Fruit fly (Drosophila melanogaster) whole organism, embryonic: ENCODE results near the gene lectin-37Db.

Experiments
- Aef1 ChIP-seq: fragments of 200-800 bp; sonication (Bioruptor generic); IDR thresholded peaks from 3 replicates; pipeline ENCODE4 v1.3.6; 2022; ENCODE audit warnings: missing biosample characterization, missing genetic modification characterization
- Bdp1 ChIP-seq: fragments of 200-800 bp; sonication (Bioruptor generic); optimal IDR thresholded peaks from 3 replicates; lab custom pipeline; 2016; ENCODE audit warnings: missing biosample characterization, missing genetic modification characterization
- CG10274 ChIP-seq: fragments of 200-800 bp; sonication (Bioruptor generic); optimal IDR thresholded peaks from 3 replicates; lab custom pipeline; 2017; ENCODE audit warnings: missing biosample characterization, mild to moderate bottlenecking, missing genetic modification characterization
- CG14014 ChIP-seq: fragments of 200-800 bp; sonication (Bioruptor generic); IDR thresholded peaks from 2 replicates; pipeline ENCODE4 v1.3.6; 2022; ENCODE audit warnings: missing biosample characterization, missing genetic modification characterization
- CG17912 ChIP-seq: fragments of 200-800 bp; sonication (Bioruptor generic); optimal IDR thresholded peaks from 2 replicates; lab custom pipeline; 2018; ENCODE audit warnings: missing biosample characterization, mild to moderate bottlenecking, missing genetic modification characterization
- CG18619 ChIP-seq: fragments of 200-800 bp; sonication (Bioruptor generic); optimal IDR thresholded peaks from 3 replicates; lab custom pipeline; 2017; ENCODE audit warnings: missing biosample characterization, mild to moderate bottlenecking, missing genetic modification characterization
- CG2116 ChIP-seq: fragments of 200-800 bp; sonication (Bioruptor generic); optimal IDR thresholded peaks from 3 replicates; lab custom pipeline; 2018; ENCODE audit warnings: missing biosample characterization, mild to moderate bottlenecking, missing genetic modification characterization
- CG31388 ChIP-seq: fragments of 200-800 bp; sonication (Bioruptor generic); optimal IDR thresholded peaks from 2 replicates; lab custom pipeline; 2016; ENCODE audit warnings: missing biosample characterization, missing genetic modification characterization
- CG3281 ChIP-seq: fragments of 200-800 bp; sonication (Bioruptor generic); optimal IDR thresholded peaks from 3 replicates; lab custom pipeline; 2017; ENCODE audit warnings: missing biosample characterization, mild to moderate bottlenecking, missing genetic modification characterization
- CG33213 ChIP-seq: fragments of 200-800 bp; sonication (Bioruptor generic); optimal IDR thresholded peaks from 3 replicates; lab custom pipeline; 2016; ENCODE audit warnings: missing biosample characterization, missing genetic modification characterization
- CG34224 ChIP-seq: fragments of 200-800 bp; sonication (Bioruptor generic); IDR thresholded peaks from 3 replicates; pipeline ENCODE4 v1.3.6; 2022; ENCODE audit warnings: missing biosample characterization, missing genetic modification characterization; ENCODE audit not compliant: partially characterized antibody
- CG42726 ChIP-seq: fragments of 200-800 bp; sonication (Bioruptor generic); IDR thresholded peaks from 2 replicates; pipeline ENCODE4 v1.3.6; 2022; ENCODE audit warnings: missing biosample characterization, missing genetic modification characterization; ENCODE audit not compliant: partially characterized antibody
- CG4360 ChIP-seq: fragments of 200-800 bp; sonication (Bioruptor generic); IDR thresholded peaks from 2 replicates; pipeline ENCODE4 v1.3.6; 2022; ENCODE audit warnings: missing biosample characterization, missing genetic modification characterization
- CG5953 ChIP-seq: fragments of 200-800 bp; sonication (Bioruptor generic); IDR thresholded peaks from 2 replicates; pipeline ENCODE4 v1.3.6; 2022; ENCODE audit warnings: missing biosample characterization, missing genetic modification characterization
- CG6813 ChIP-seq: fragments of 200-800 bp; sonication (Bioruptor generic); optimal IDR thresholded peaks from 2 replicates; lab custom pipeline; 2017; ENCODE audit warnings: missing biosample characterization, missing genetic modification characterization, mild to moderate bottlenecking, moderate library complexity, missing genetic modification reagents
- Deaf1 ChIP-seq: fragments of 200-800 bp; optimal IDR thresholded peaks from 3 replicates; lab custom pipeline; 2019; ENCODE audit warnings: missing biosample characterization, mild to moderate bottlenecking, missing genetic modification characterization, moderate library complexity
- E2f1 ChIP-seq: fragments of 200-800 bp; sonication (Bioruptor generic); IDR thresholded peaks from 2 replicates; pipeline ENCODE4 v1.3.6; 2022; ENCODE audit warnings: missing biosample characterization, missing genetic modification characterization
- Ets65A ChIP-seq: fragments of 200-800 bp; sonication (Bioruptor generic); peaks from one replicate; lab custom pipeline; 2016; ENCODE audit warnings: missing biosample characterization, missing genetic modification characterization
- Gsc ChIP-seq: fragments of 200-800 bp; sonication (Bioruptor generic); IDR thresholded peaks from 2 replicates; pipeline ENCODE4 v1.3.6; 2022; ENCODE audit warnings: missing biosample characterization, missing genetic modification characterization
- HLH54F ChIP-seq: fragments of 200-800 bp; sonication (Bioruptor generic); optimal IDR thresholded peaks from 3 replicates; lab custom pipeline; 2016; ENCODE audit warnings: missing biosample characterization, missing genetic modification characterization
- HmgD ChIP-seq: fragments of 200-800 bp; sonication (Bioruptor generic); optimal IDR thresholded peaks from 3 replicates; lab custom pipeline; 2016; ENCODE audit warnings: missing biosample characterization, missing genetic modification characterization
- Hsf ChIP-seq: fragments of 200-800 bp; sonication (Bioruptor generic); optimal IDR thresholded peaks from 3 replicates; lab custom pipeline; 2016; ENCODE audit warnings: missing biosample characterization, missing genetic modification characterization
- Lim3 ChIP-seq: fragments of 200-800 bp; sonication (Bioruptor generic); IDR thresholded peaks from 2 replicates; pipeline ENCODE4 v1.3.6; 2022; ENCODE audit warnings: missing biosample characterization, missing genetic modification characterization
- Nf-YB ChIP-seq: fragments of 200-800 bp; sonication (Bioruptor generic); optimal IDR thresholded peaks from 3 replicates; lab custom pipeline; 2019; ENCODE audit warnings: missing biosample characterization, mild to moderate bottlenecking, missing genetic modification characterization, moderate library complexity
- Nf-YC ChIP-seq: fragments of 200-800 bp; optimal IDR thresholded peaks from 3 replicates; lab custom pipeline; 2019; ENCODE audit warnings: missing biosample characterization, mild to moderate bottlenecking, missing genetic modification characterization, moderate library complexity
- Ptx1 ChIP-seq: fragments of 200-800 bp; sonication (Bioruptor generic); IDR thresholded peaks from 2 replicates; pipeline ENCODE4 v1.3.6; 2022; ENCODE audit warnings: missing biosample characterization, missing genetic modification characterization
- Sry-β ChIP-seq: fragments of 200-800 bp; sonication (Bioruptor generic); optimal IDR thresholded peaks from 2 replicates; lab custom pipeline; 2018; ENCODE audit warnings: missing biosample characterization, mild to moderate bottlenecking, missing genetic modification characterization, moderate library complexity
- ab ChIP-seq: fragments of 200-800 bp; sonication (Bioruptor generic); optimal IDR thresholded peaks from 2 replicates; lab custom pipeline; 2016; ENCODE audit warnings: missing biosample characterization, missing genetic modification characterization
- abd-A ChIP-seq: fragments of 200-800 bp; sonication (Bioruptor generic); optimal IDR thresholded peaks from 3 replicates; lab custom pipeline; 2019; ENCODE audit warnings: missing biosample characterization, mild to moderate bottlenecking, missing genetic modification characterization, moderate library complexity
- bowl ChIP-seq: fragments of 200-800 bp; sonication (Bioruptor generic); IDR thresholded peaks from 2 replicates; pipeline ENCODE4 v1.3.6; 2022; ENCODE audit warnings: missing biosample characterization, missing genetic modification characterization
- btn ChIP-seq: fragments of 200-800 bp; sonication (Bioruptor generic); optimal IDR thresholded peaks from 2 replicates; lab custom pipeline; 2016; ENCODE audit warnings: missing biosample characterization, missing genetic modification characterization
- caup ChIP-seq: fragments of 200-800 bp; sonication (Bioruptor generic); optimal IDR thresholded peaks from 3 replicates; lab custom pipeline; 2017; ENCODE audit warnings: missing biosample characterization, mild to moderate bottlenecking, missing genetic modification characterization, moderate library complexity; ENCODE audit not compliant: severe bottlenecking
- cg ChIP-seq: fragments of 200-800 bp; sonication (Bioruptor generic); optimal IDR thresholded peaks from 3 replicates; lab custom pipeline; 2019; ENCODE audit warnings: missing biosample characterization, mild to moderate bottlenecking, missing genetic modification characterization, moderate library complexity
- chinmo ChIP-seq: fragments of 200-800 bp; sonication (Bioruptor generic); IDR thresholded peaks from 4 replicates; pipeline ENCODE4 v1.3.6; 2022; ENCODE audit warnings: missing biosample characterization, missing genetic modification characterization; ENCODE audit not compliant: partially characterized antibody
- chn ChIP-seq: fragments of 200-800 bp; sonication (Bioruptor generic); optimal IDR thresholded peaks from 2 replicates; lab custom pipeline; 2016; ENCODE audit warnings: missing biosample characterization, missing genetic modification characterization
- crol ChIP-seq: fragments of 200-800 bp; sonication (Bioruptor generic); IDR thresholded peaks from 2 replicates; pipeline ENCODE4 v1.3.6; 2022; ENCODE audit warnings: missing biosample characterization, missing genetic modification characterization
- esg ChIP-seq: fragments of 200-800 bp; sonication (Bioruptor generic); conservative IDR thresholded peaks from 2 replicates; pipeline ENCODE4 v1.3.6; 2022; ENCODE audit warnings: missing biosample characterization, missing genetic modification characterization
- ewg ChIP-seq: fragments of 200-800 bp; sonication (Bioruptor generic); optimal IDR thresholded peaks from 3 replicates; lab custom pipeline; 2017; ENCODE audit warnings: mild to moderate bottlenecking, missing biosample characterization, missing genetic modification reagents, missing genetic modification characterization
- eyg ChIP-seq: fragments of 200-800 bp; sonication (Bioruptor generic); optimal IDR thresholded peaks from 3 replicates; lab custom pipeline; 2016; ENCODE audit warnings: missing biosample characterization, missing genetic modification characterization
- fu2 ChIP-seq: fragments of 200-800 bp; sonication (Bioruptor generic); optimal IDR thresholded peaks from 2 replicates; lab custom pipeline; 2016; ENCODE audit warnings: missing biosample characterization, missing genetic modification characterization
- gt ChIP-seq: fragments of 200-800 bp; sonication (Bioruptor generic); IDR thresholded peaks from 2 replicates; pipeline ENCODE4 v1.3.6; 2022; ENCODE audit warnings: missing biosample characterization, missing genetic modification characterization
- insv ChIP-seq, 2 experiments: fragments of 200-800 bp; sonication (Bioruptor generic); optimal IDR thresholded peaks; 3 replicates each; lab custom pipeline; 2016 to 2018; ENCODE audit warnings: missing biosample characterization in 2 of 2, missing genetic modification characterization in 2 of 2
- lola ChIP-seq, 3 experiments: fragments of >200 bp in 2 of 3; fragments of 200-800 bp in 1 of 3; sonication (Bioruptor generic) in 1 of 3; optimal IDR thresholded peaks; 2 replicates each; lab custom pipeline; 2017 to 2019; ENCODE audit warnings: missing biosample characterization in 3 of 3, missing genetic modification characterization in 3 of 3, mild to moderate bottlenecking in 1 of 3, moderate library complexity in 1 of 3
- maf-S ChIP-seq: fragments of 200-800 bp; sonication (Bioruptor generic); optimal IDR thresholded peaks from 2 replicates; lab custom pipeline; 2016; ENCODE audit warnings: missing biosample characterization, missing genetic modification characterization
- nerfin-1 ChIP-seq: fragments of 200-800 bp; sonication (Bioruptor generic); optimal IDR thresholded peaks from 3 replicates; lab custom pipeline; 2019; ENCODE audit warnings: missing biosample characterization, mild to moderate bottlenecking, missing genetic modification characterization, moderate library complexity
- prd ChIP-seq, 3 experiments: fragments of >200 bp in 2 of 3; fragments of 200-800 bp in 1 of 3; sonication (Bioruptor generic) in 1 of 3; optimal IDR thresholded peaks in 2 of 3; IDR thresholded peaks in 1 of 3; 2 replicates in 2 of 3; 3 replicates in 1 of 3; pipeline versions ENCODE4 v1.3.6 to Lab custom; 2017 to 2022; ENCODE audit warnings: missing biosample characterization in 1 of 3, missing genetic modification characterization in 1 of 3
- sna ChIP-seq: fragments of 200-800 bp; sonication (Bioruptor generic); IDR thresholded peaks from 2 replicates; pipeline ENCODE4 v1.3.6; 2022; ENCODE audit warnings: missing biosample characterization, missing genetic modification characterization; ENCODE audit not compliant: partially characterized antibody
- so ChIP-seq: fragments of 200-800 bp; sonication (Bioruptor generic); IDR thresholded peaks from 3 replicates; pipeline ENCODE4 v1.3.6; 2022; ENCODE audit warnings: missing biosample characterization, missing genetic modification characterization
- tio ChIP-seq: fragments of 200-800 bp; sonication (Bioruptor generic); optimal IDR thresholded peaks from 2 replicates; lab custom pipeline; 2017; ENCODE audit warnings: missing biosample characterization, missing genetic modification characterization, inconsistent platforms
- tna ChIP-seq: fragments of 200-800 bp; sonication (Bioruptor generic); IDR thresholded peaks from 2 replicates; pipeline ENCODE4 v1.3.6; 2022; ENCODE audit warnings: missing biosample characterization, missing genetic modification characterization; ENCODE audit not compliant: partially characterized antibody

lectin-37Db gene

dm6 chr2L:19463824-19464317 lies 45.0 kb downstream of the lectin-37Db start, which contains the start of gene tj (continued):
- TF ChIP-seq Lim3 (GFP tag; lab: Robert Waterston, UW): no peak
- no peak for TF ChIP-seq CG34224 (GFP tag; lab: Robert Waterston, UW)
- TF ChIP-seq nerfin-1 (tag; lab: Kevin White, UChicago): no peak
- no peak for TF ChIP-seq CG5953 (GFP tag; lab: Robert Waterston, UW)
- TF ChIP-seq CG6813 (GFP tag; lab: Kevin White, UChicago): no peak
- TF ChIP-seq CG4360 (GFP tag; lab: Robert Waterston, UW): peak; percentile 71
- peak; percentile 53 for TF ChIP-seq cg
- TF ChIP-seq caup (GFP tag; lab: Kevin White, UChicago): no peak
- no peak for TF ChIP-seq E2f1 (GFP tag; lab: Robert Waterston, UW)
- TF ChIP-seq crol (GFP tag; lab: Robert Waterston, UW): peak; percentile 59
- TF ChIP-seq CG31388: no peak
- no peak for TF ChIP-seq eyg (GFP tag; lab: Kevin White, UChicago)
- no peak for TF ChIP-seq CG3281 (GFP tag; lab: Kevin White, UChicago)
- TF ChIP-seq CG33213: no peak
- no peak for TF ChIP-seq tio (GFP tag; lab: Kevin White, UChicago)
- no peak for TF ChIP-seq sna (GFP tag; lab: Robert Waterston, UW)
- 0 out of 2 replicates have a peak, but pooled peaks have one; percentile 19 for TF ChIP-seq CG42726
- no peak for TF ChIP-seq gt (GFP tag; lab: Robert Waterston, UW)
- TF ChIP-seq prd (optimal IDR thresholded peaks at IDR 0.05; lab: Kevin White, UChicago): no peak
- TF ChIP-seq prd (GFP tag; IDR thresholded peaks at IDR 0.05; lab: Robert Waterston, UW): 0 out of 3 replicates have a peak, but pooled peaks have one; percentile 0
- no peak for TF ChIP-seq CG2116 (GFP tag; lab: Kevin White, UChicago)
- no peak for TF ChIP-seq CG10274 (GFP tag; lab: Kevin White, UChicago)
- no peak for TF ChIP-seq Ptx1 (GFP tag; lab: Robert Waterston, UW)
- TF ChIP-seq maf-S (GFP tag; lab: Kevin White, UChicago): no peak
- peak; percentile 20 for TF ChIP-seq ewg (GFP tag; lab: Kevin White, UChicago)
- no peak for TF ChIP-seq bowl (GFP tag; lab: Robert Waterston, UW)
- TF ChIP-seq HmgD (GFP tag; lab: Kevin White, UChicago): no peak
- no peak for TF ChIP-seq Hsf
- TF ChIP-seq Nf-YC (tag; lab: Kevin White, UChicago): peak; percentile 96
- TF ChIP-seq btn: no peak
- no peak for TF ChIP-seq tna (GFP tag; lab: Robert Waterston, UW)
- peak; percentile 66 for TF ChIP-seq Ets65A
- peak; percentile 92 for TF ChIP-seq Nf-YB (GFP tag; lab: Kevin White, UChicago)
- no peak for TF ChIP-seq Sry-β (GFP tag; lab: Kevin White, UChicago)
- peak; percentile 43 for TF ChIP-seq Aef1 (GFP tag; lab: Robert Waterston, UW)
- TF ChIP-seq so (GFP tag; lab: Robert Waterston, UW): no peak
- TF ChIP-seq fu2 (GFP tag; lab: Kevin White, UChicago): no peak
- no peak for TF ChIP-seq CG18619 (GFP tag; lab: Kevin White, UChicago)
- no peak for TF ChIP-seq Bdp1 (GFP tag; lab: Kevin White, UChicago)
- no peak for TF ChIP-seq lola (GFP tag; optimal IDR thresholded peaks at IDR 0.05; lab: Kevin White, UChicago)
- TF ChIP-seq Deaf1: peak; percentile 93
- TF ChIP-seq CG17912: no peak
- TF ChIP-seq esg (GFP tag; lab: Robert Waterston, UW): no peak
- no peak for TF ChIP-seq CG14014
- no peak for TF ChIP-seq HLH54F
- TF ChIP-seq ab (GFP tag; lab: Kevin White, UChicago): no peak
- peak; percentile 42 for TF ChIP-seq abd-A (tag; lab: Kevin White, UChicago)
- TF ChIP-seq insv (GFP tag; optimal IDR thresholded peaks at IDR 0.05; lab: Kevin White, UChicago): no peak
- 0 out of 4 replicates have a peak, but pooled peaks have one; percentile 38 for TF ChIP-seq chinmo (GFP tag; lab: Robert Waterston, UW)
- no peak for TF ChIP-seq chn
- TF ChIP-seq Gsc: no peak
